Worm (Caenorhabditis elegans) whole organism, mixed stage, embryonic: ENCODE measurements around the gene C34C12.9.

Experiments
- ces-1 ChIP-seq: fragments of 150-350 bp; optimal IDR thresholded peaks from 2 replicates; lab custom pipeline; 2014; ENCODE audit warnings: missing biosample characterization, missing genetic modification reagents, missing genetic modification characterization
- snpc-4 ChIP-seq: fragments of 150-350 bp; optimal IDR thresholded peaks from 2 replicates; lab custom pipeline; 2014; ENCODE audit warnings: missing biosample characterization, missing genetic modification characterization

DNA sequence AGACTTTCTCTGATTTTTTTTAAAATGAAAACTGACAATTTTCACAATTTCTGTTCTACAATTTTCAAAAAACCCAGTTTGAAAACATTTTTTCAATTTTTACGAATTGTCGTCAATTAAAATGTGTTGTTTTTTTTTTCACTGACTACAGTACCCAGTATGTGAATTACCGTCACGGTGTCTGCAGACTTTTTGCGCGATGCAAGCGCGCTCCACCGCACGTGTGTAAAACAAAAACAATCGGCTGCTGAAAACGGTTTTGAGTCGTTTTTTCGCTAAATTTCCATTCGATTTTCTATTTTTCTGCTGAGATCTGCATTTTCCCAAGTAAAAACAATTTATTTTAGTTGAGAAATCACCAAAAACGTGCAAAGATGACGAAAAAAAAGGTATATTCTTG lies 19.1 kb downstream of the C34C12.9 start:
- TF ChIP-seq snpc-4 (no peak), ces-1 (GFP tag; lab: Kevin White, UChicago) (peak; percentile 88)
